Worm (Caenorhabditis elegans) whole organism, L1 larva: Measurements from ENCODE around the gene C06G4.6.

ENCODE experiments used
- C04F5.9 ChIP-seq: sonication (generic microtip); optimal IDR thresholded peaks from 2 replicates; lab custom pipeline; 2016; ENCODE audit warnings: missing genetic modification characterization, missing compliant biosample characterization
- F16B12.6 ChIP-seq: fragments of 150-350 bp; optimal IDR thresholded peaks from 2 replicates; lab custom pipeline; 2014; ENCODE audit warnings: missing biosample characterization, missing genetic modification characterization
- Y116A8C.19 ChIP-seq: sonication (generic microtip); optimal IDR thresholded peaks from 2 replicates; lab custom pipeline; 2016; ENCODE audit warnings: missing compliant biosample characterization, missing genetic modification characterization, borderline replicate concordance
- aly-2 ChIP-seq: fragments of 150-350 bp; optimal IDR thresholded peaks from 2 replicates; lab custom pipeline; 2014; ENCODE audit warnings: missing biosample characterization, missing genetic modification characterization
- ama-1 ChIP-seq: fragments of 150-350 bp; optimal IDR thresholded peaks from 2 replicates; lab custom pipeline; 2014
- ceh-63 ChIP-seq: fragments of 200-800 bp; sonication (Bioruptor generic); optimal IDR thresholded peaks from 2 replicates; lab custom pipeline; 2018; ENCODE audit warnings: mild to moderate bottlenecking, missing genetic modification characterization, missing compliant biosample characterization
- dsc-1 ChIP-seq: sonication (generic microtip); optimal IDR thresholded peaks from 2 replicates; lab custom pipeline; 2016; ENCODE audit warnings: mild to moderate bottlenecking, missing genetic modification characterization, missing compliant biosample characterization
- efl-1 ChIP-seq, 4 experiments: fragments of 150-350 bp; optimal IDR thresholded peaks in 3 of 4; peaks in 1 of 4; 1 replicate in 1 of 4; 2 replicates in 3 of 4; lab custom pipeline; 2014; ENCODE audit warnings: missing biosample characterization in 2 of 4, missing genetic modification characterization in 2 of 4, missing genetic modification reagents in 2 of 4
- elt-2 ChIP-seq: sonication (generic microtip); optimal IDR thresholded peaks from 2 replicates; lab custom pipeline; 2016; ENCODE audit warnings: missing genetic modification characterization, mild to moderate bottlenecking, inconsistent platforms, missing compliant biosample characterization, missing genetic modification reagents
- hpl-2 ChIP-seq: fragments of 150-350 bp; optimal IDR thresholded peaks from 2 replicates; lab custom pipeline; 2014; ENCODE audit warnings: missing biosample characterization, missing genetic modification reagents, missing genetic modification characterization
- jun-1 ChIP-seq: fragments of 150-350 bp; optimal IDR thresholded peaks from 2 replicates; lab custom pipeline; 2014; ENCODE audit warnings: missing biosample characterization, missing genetic modification reagents, missing genetic modification characterization
- lin-13 ChIP-seq: fragments of 150-350 bp; optimal IDR thresholded peaks from 2 replicates; lab custom pipeline; 2014; ENCODE audit warnings: missing biosample characterization, missing genetic modification reagents, missing genetic modification characterization
- lin-14 ChIP-seq: fragments of 200-800 bp; sonication (Bioruptor generic); optimal IDR thresholded peaks from 2 replicates; lab custom pipeline; 2018; ENCODE audit warnings: mild to moderate bottlenecking, missing genetic modification characterization, moderate library complexity, missing compliant biosample characterization
- lsy-2 ChIP-seq, 2 experiments: fragments of 150-350 bp; optimal IDR thresholded peaks; 2 replicates each; lab custom pipeline; 2014; ENCODE audit warnings: missing biosample characterization in 2 of 2, missing genetic modification characterization in 2 of 2
- nhr-12 ChIP-seq: sonication (generic microtip); optimal IDR thresholded peaks from 2 replicates; lab custom pipeline; 2017; ENCODE audit warnings: missing biosample characterization, missing genetic modification characterization
- nhr-19 ChIP-seq: fragments of 200-800 bp; sonication (Bioruptor generic); conservative IDR thresholded peaks from 2 replicates; pipeline ENCODE4 v1.3.6; 2022; ENCODE audit warnings: missing genetic modification characterization, missing compliant biosample characterization
- nhr-47 ChIP-seq: sonication (generic microtip); optimal IDR thresholded peaks from 2 replicates; lab custom pipeline; 2016; ENCODE audit warnings: mild to moderate bottlenecking, missing genetic modification characterization, moderate library complexity, missing compliant biosample characterization
- nhr-84 ChIP-seq: sonication (generic microtip); optimal IDR thresholded peaks from 2 replicates; lab custom pipeline; 2017; ENCODE audit warnings: missing biosample characterization, missing genetic modification characterization
- nhr-85 ChIP-seq: sonication (generic microtip); peaks from one replicate; lab custom pipeline; 2016; ENCODE audit warnings: missing genetic modification characterization, inconsistent platforms, missing compliant biosample characterization
- nhr-90 ChIP-seq: sonication (generic microtip); optimal IDR thresholded peaks from 2 replicates; lab custom pipeline; 2016; ENCODE audit warnings: mild to moderate bottlenecking, missing genetic modification characterization, missing compliant biosample characterization; ENCODE audit not compliant: poor library complexity
- pqm-1 ChIP-seq: sonication (generic microtip); optimal IDR thresholded peaks from 3 replicates; lab custom pipeline; 2017; ENCODE audit warnings: missing biosample characterization, missing genetic modification characterization
- snpc-4 ChIP-seq: fragments of 150-350 bp; optimal IDR thresholded peaks from 2 replicates; lab custom pipeline; 2014; ENCODE audit warnings: missing biosample characterization, missing genetic modification characterization
- sptf-1 ChIP-seq: fragments of 150-350 bp; optimal IDR thresholded peaks from 2 replicates; lab custom pipeline; 2014; ENCODE audit warnings: missing biosample characterization, missing genetic modification characterization
- sup-37 ChIP-seq: fragments of 200-800 bp; sonication (Bioruptor generic); optimal IDR thresholded peaks from 2 replicates; lab custom pipeline; 2018; ENCODE audit warnings: mild to moderate bottlenecking, missing genetic modification characterization, missing compliant biosample characterization
- swsn-7 ChIP-seq: sonication (generic microtip); optimal IDR thresholded peaks from 2 replicates; lab custom pipeline; 2016; ENCODE audit warnings: missing genetic modification characterization, missing compliant biosample characterization
- tbx-2 ChIP-seq: sonication (generic microtip); optimal IDR thresholded peaks from 2 replicates; lab custom pipeline; 2016; ENCODE audit warnings: missing genetic modification characterization, missing compliant biosample characterization
- tlp-1 ChIP-seq: fragments of 150-350 bp; optimal IDR thresholded peaks from 2 replicates; lab custom pipeline; 2014; ENCODE audit warnings: missing biosample characterization, missing genetic modification characterization
- unc-30 ChIP-seq: sonication (generic microtip); optimal IDR thresholded peaks from 2 replicates; lab custom pipeline; 2017; ENCODE audit warnings: missing biosample characterization, missing genetic modification characterization
- unc-62 ChIP-seq: fragments of 150-350 bp; optimal IDR thresholded peaks from 2 replicates; lab custom pipeline; 2014; ENCODE audit warnings: missing biosample characterization, missing genetic modification reagents, missing genetic modification characterization
- vab-15 ChIP-seq: sonication (generic microtip); optimal IDR thresholded peaks from 2 replicates; lab custom pipeline; 2017; ENCODE audit warnings: missing genotype, mild to moderate bottlenecking, missing genetic modification characterization, missing compliant biosample characterization
- xbp-1 ChIP-seq: sonication (generic microtip); optimal IDR thresholded peaks from 2 replicates; lab custom pipeline; 2016; ENCODE audit warnings: missing genetic modification characterization, missing compliant biosample characterization
- zag-1 ChIP-seq: fragments of 150-350 bp; optimal IDR thresholded peaks from 2 replicates; lab custom pipeline; 2014; ENCODE audit warnings: missing biosample characterization, missing genetic modification characterization
- zip-4 ChIP-seq: fragments of 200-800 bp; sonication (Bioruptor generic); optimal IDR thresholded peaks from 2 replicates; lab custom pipeline; 2018; ENCODE audit warnings: mild to moderate bottlenecking, missing genetic modification characterization, moderate library complexity, missing compliant biosample characterization
- ztf-11 ChIP-seq, 2 experiments: sonication (generic microtip); optimal IDR thresholded peaks; 2 replicates each; lab custom pipeline; 2016 to 2017; ENCODE audit warnings: missing genetic modification characterization in 2 of 2, missing biosample characterization in 1 of 2, missing compliant biosample characterization in 1 of 2

Gene C06G4.6

DNA sequence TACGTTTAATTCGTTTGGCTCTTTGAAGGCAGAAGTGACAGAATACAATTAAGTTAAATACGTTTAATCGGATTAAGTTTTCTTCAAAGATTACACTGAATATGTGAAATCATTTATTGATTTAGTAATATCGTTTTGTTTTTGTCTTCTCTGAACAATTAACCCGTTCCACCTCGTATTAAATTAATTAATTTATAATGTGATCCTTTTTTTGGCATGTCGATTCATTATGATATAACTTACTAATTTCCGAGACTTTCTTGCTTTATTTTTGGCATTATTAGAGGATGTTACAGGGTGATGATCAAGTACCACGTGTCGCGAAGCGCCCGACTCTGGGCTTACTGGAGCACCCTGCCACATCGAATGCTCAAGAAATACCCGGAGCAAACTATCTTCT is 40.0 kb downstream of the C06G4.6 start, which contains the start of gene K12H4.5:
Gene K12H4.5 (plus strand): TSS at position 301 of the 400 bp plus-strand sequence.
- no peak for TF ChIP-seq swsn-7 (tag; lab: Kevin White, UChicago)

DNA sequence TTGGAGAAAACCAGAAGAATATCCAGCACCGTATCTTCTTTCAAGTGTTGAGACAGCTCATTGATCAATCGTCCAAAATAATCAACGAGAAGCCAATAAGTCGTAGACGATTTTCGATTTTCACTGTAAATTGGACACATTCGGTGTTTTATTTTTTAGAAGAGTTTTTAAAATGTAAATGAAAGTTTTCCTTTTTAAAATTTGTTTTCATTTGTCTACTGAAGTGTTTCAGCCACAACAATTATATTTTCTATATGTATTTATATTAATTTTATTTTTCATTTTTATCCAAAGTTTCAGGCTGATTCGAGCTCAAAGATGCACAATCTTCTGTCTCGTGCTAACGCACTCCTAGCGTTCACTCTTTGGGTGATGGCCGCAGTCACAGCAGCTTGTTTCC is 40.5 kb downstream of the C06G4.6 start, which contains the start of gene spcs-3:
Gene spcs-3 (plus strand): TSS at position 301 of the 400 bp plus-strand sequence.
- no peak for TF ChIP-seq zag-1 (tag; lab: Kevin White, UChicago)
- TF ChIP-seq nhr-84 = no peak
- TF ChIP-seq nhr-85 (tag; lab: Kevin White, UChicago) = no peak
- no peak for TF ChIP-seq lin-14 (GFP tag; lab: Kevin White, UChicago)
- TF ChIP-seq ama-1 (lab: Kevin White, UChicago) = no peak
- no peak for TF ChIP-seq tbx-2 (tag; lab: Kevin White, UChicago)
- no peak for TF ChIP-seq jun-1 (tag; lab: Kevin White, UChicago)
- no peak for TF ChIP-seq ztf-11 (tag; optimal IDR thresholded peaks at IDR 0.05; lab: Kevin White, UChicago)
- TF ChIP-seq nhr-47 (tag; lab: Kevin White, UChicago) = no peak
- TF ChIP-seq vab-15 (tag; lab: Kevin White, UChicago) = no peak
- no peak for TF ChIP-seq Y116A8C.19
- no peak for TF ChIP-seq C04F5.9 (tag; lab: Kevin White, UChicago)
- TF ChIP-seq F16B12.6 (tag; lab: Kevin White, UChicago) = no peak
- TF ChIP-seq unc-62 (GFP tag; lab: Kevin White, UChicago) = no peak
- no peak for TF ChIP-seq pqm-1 (tag; lab: Kevin White, UChicago)
- TF ChIP-seq zip-4 (GFP tag; lab: Kevin White, UChicago) = no peak
- TF ChIP-seq lin-13 (GFP tag; lab: Kevin White, UChicago) = no peak
- TF ChIP-seq snpc-4 = no peak
- TF ChIP-seq nhr-12 (tag; lab: Kevin White, UChicago) = no peak
- TF ChIP-seq sptf-1 (tag; lab: Kevin White, UChicago) = no peak

- TF ChIP-seq nhr-90 (no peak), ceh-63 (no peak)
These were observed 41.5 kb downstream of the C06G4.6 start, which contains the start of gene K12H4.3 for ce11 chrIII:8045734-8046133. Gene K12H4.3 (plus strand): TSS chrIII:8046034.

DNA sequence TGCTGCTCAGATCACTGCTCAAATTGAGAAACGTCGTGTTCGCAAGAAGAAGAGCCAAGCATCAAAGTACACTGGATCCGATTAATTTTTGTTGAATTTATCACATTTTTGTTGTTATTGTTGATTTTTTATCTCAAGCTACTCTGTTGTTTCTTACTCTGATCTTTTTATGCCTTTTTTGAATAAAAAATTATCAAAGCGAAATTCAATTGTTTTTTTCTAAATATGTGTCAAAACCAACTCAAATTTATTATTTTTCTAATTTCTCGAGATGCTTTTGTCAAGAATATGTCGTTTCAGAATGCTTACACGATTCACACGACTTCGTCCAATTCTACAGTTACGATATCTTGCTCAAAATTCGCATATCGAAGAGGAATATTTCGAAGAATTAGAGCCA is 43.2 kb downstream of the C06G4.6 start, which contains the start of gene K12H4.2:
Gene K12H4.2 (plus strand): TSS at position 301 of the 400 bp plus-strand sequence.
- TF ChIP-seq sup-37 (no peak), dsc-1 (no peak), efl-1 (optimal IDR thresholded peaks at IDR 0.05; lab: Kevin White, UChicago) (no peak), efl-1 (GFP tag; optimal IDR thresholded peaks at IDR 0.05 in 1 of 2; lab: Kevin White, UChicago) (peak in 1 of 2 experiments; percentile 12), vab-15 (tag; lab: Kevin White, UChicago) (no peak), lsy-2 (tag; optimal IDR thresholded peaks at IDR 0.05; lab: Kevin White, UChicago) (no peak), elt-2 (tag; lab: Kevin White, UChicago) (no peak), nhr-19 (no peak)

- TF ChIP-seq pqm-1 (tag; lab: Kevin White, UChicago) = peak; percentile 74
- TF ChIP-seq elt-2 (tag; lab: Kevin White, UChicago) = peak; percentile 74
- TF ChIP-seq xbp-1 (tag; lab: Kevin White, UChicago) = no peak
- no peak for TF ChIP-seq aly-2 (tag; lab: Kevin White, UChicago)
- no peak for TF ChIP-seq unc-30
- peak; percentile 51 for TF ChIP-seq tlp-1 (tag; lab: Kevin White, UChicago)
- no peak for TF ChIP-seq efl-1 (optimal IDR thresholded peaks at IDR 0.05; lab: Kevin White, UChicago)
- TF ChIP-seq efl-1 (GFP tag; optimal IDR thresholded peaks at IDR 0.05 in 1 of 2; lab: Kevin White, UChicago) = peak in 1 of 2 experiments; percentile 61
These were observed 46.8 kb downstream of the C06G4.6 start, which contains the start of gene K12H4.7 for ce11 chrIII:8050944-8051343. Gene K12H4.7 (minus strand): TSS chrIII:8051081.

DNA sequence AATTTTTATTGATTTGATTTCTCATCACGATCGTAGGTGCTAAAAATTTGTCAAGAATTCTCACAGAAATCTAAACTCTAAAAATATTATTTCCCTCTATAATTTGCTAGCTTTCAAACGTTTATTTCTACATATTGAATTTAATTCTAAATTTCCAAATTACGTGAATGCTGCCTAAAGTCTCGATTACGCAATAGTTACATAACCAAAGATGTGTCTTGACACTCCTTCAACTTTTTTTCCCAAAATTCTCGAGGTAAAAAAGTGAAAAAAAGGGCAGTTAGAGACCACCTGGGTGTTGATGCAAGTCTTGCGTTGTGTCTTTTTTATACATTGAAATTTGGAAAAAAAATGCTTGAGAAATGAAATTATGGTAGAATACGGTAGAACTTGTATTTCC is 47.6 kb downstream of the C06G4.6 start:
- TF ChIP-seq zip-4 (GFP tag; lab: Kevin White, UChicago) (no peak), hpl-2 (GFP tag; lab: Kevin White, UChicago) (no peak), nhr-85 (tag; lab: Kevin White, UChicago) (no peak)
